Fruit fly (Drosophila melanogaster) whole organism, embryonic: ENCODE results near the gene CG11726.
A peak's percentile ranks its signal among the peaks of the same experiment; 100 is the strongest.

Source experiments
- Adf1 ChIP-seq: fragments of 200-800 bp; sonication (Bioruptor generic); IDR thresholded peaks from 2 replicates; pipeline ENCODE4 v1.3.6; 2022; ENCODE audit warnings: missing biosample characterization, missing genetic modification characterization
- CG11456 ChIP-seq: fragments of 200-800 bp; sonication (Bioruptor generic); IDR thresholded peaks from 3 replicates; pipeline ENCODE4 v1.3.6; 2022; ENCODE audit warnings: missing biosample characterization, missing genetic modification characterization
- CG13296 ChIP-seq: fragments of 200-800 bp; sonication (Bioruptor generic); optimal IDR thresholded peaks from 3 replicates; lab custom pipeline; 2018; ENCODE audit warnings: missing biosample characterization, mild to moderate bottlenecking, missing genetic modification characterization
- CG14014 ChIP-seq: fragments of 200-800 bp; sonication (Bioruptor generic); IDR thresholded peaks from 2 replicates; pipeline ENCODE4 v1.3.6; 2022; ENCODE audit warnings: missing biosample characterization, missing genetic modification characterization
- CG17359 ChIP-seq: fragments of 200-800 bp; sonication (Bioruptor generic); optimal IDR thresholded peaks from 3 replicates; lab custom pipeline; 2018; ENCODE audit warnings: missing biosample characterization, mild to moderate bottlenecking, missing genetic modification characterization, moderate library complexity
- CG30403 ChIP-seq: fragments of 200-800 bp; sonication (Bioruptor generic); optimal IDR thresholded peaks from 3 replicates; lab custom pipeline; 2016; ENCODE audit warnings: missing biosample characterization, missing genetic modification characterization
- CG30431 ChIP-seq: fragments of 200-800 bp; sonication (Bioruptor generic); optimal IDR thresholded peaks from 2 replicates; lab custom pipeline; 2017; ENCODE audit warnings: missing biosample characterization, missing genetic modification characterization
- CG31224 ChIP-seq: fragments of 200-800 bp; sonication (Bioruptor generic); IDR thresholded peaks from 2 replicates; pipeline ENCODE4 v1.3.6; 2022; ENCODE audit warnings: missing biosample characterization, missing genetic modification characterization
- CG32767 ChIP-seq: fragments of 200-800 bp; sonication (Bioruptor generic); IDR thresholded peaks from 2 replicates; pipeline ENCODE4 v1.3.6; 2022; ENCODE audit warnings: missing biosample characterization, missing genetic modification characterization
- CG4282 ChIP-seq: fragments of 200-800 bp; sonication (Bioruptor generic); optimal IDR thresholded peaks from 2 replicates; lab custom pipeline; 2016; ENCODE audit warnings: missing biosample characterization, missing genetic modification characterization
- CG4617 ChIP-seq: fragments of 200-800 bp; sonication (Bioruptor generic); optimal IDR thresholded peaks from 3 replicates; lab custom pipeline; 2016; ENCODE audit warnings: missing biosample characterization, missing genetic modification characterization, borderline replicate concordance
- CG4707 ChIP-seq: fragments of 200-800 bp; sonication (Bioruptor generic); optimal IDR thresholded peaks from 2 replicates; lab custom pipeline; 2018; ENCODE audit warnings: missing biosample characterization, mild to moderate bottlenecking, missing genetic modification characterization, moderate library complexity
- CG4730 ChIP-seq: fragments of 200-800 bp; sonication (Bioruptor generic); IDR thresholded peaks from 2 replicates; pipeline ENCODE4 v1.3.6; 2022; ENCODE audit warnings: missing biosample characterization, missing genetic modification characterization
- CG8089 ChIP-seq: fragments of 200-800 bp; sonication (Bioruptor generic); optimal IDR thresholded peaks from 3 replicates; lab custom pipeline; 2016; ENCODE audit warnings: missing biosample characterization, missing genetic modification characterization
- CG8290 ChIP-seq, 3 experiments: fragments of 200-800 bp; sonication (Bioruptor generic); optimal IDR thresholded peaks; 2 replicates each; lab custom pipeline; 2016 to 2019; ENCODE audit warnings: missing biosample characterization in 3 of 3, missing genetic modification characterization in 3 of 3, mild to moderate bottlenecking in 2 of 3, moderate library complexity in 1 of 3
- CG8359 ChIP-seq: fragments of 200-800 bp; sonication (Bioruptor generic); optimal IDR thresholded peaks from 2 replicates; lab custom pipeline; 2017; ENCODE audit warnings: missing biosample characterization, mild to moderate bottlenecking, missing genetic modification characterization, borderline replicate concordance
- CG8478 ChIP-seq: fragments of >200 bp; optimal IDR thresholded peaks from 2 replicates; lab custom pipeline; 2018
- CG8944 ChIP-seq: fragments of 200-800 bp; sonication (Bioruptor generic); optimal IDR thresholded peaks from 3 replicates; lab custom pipeline; 2016; ENCODE audit warnings: missing biosample characterization, missing genetic modification characterization
- CG9932 ChIP-seq: fragments of 200-800 bp; sonication (Bioruptor generic); IDR thresholded peaks from 2 replicates; pipeline ENCODE4 v1.3.6; 2022; ENCODE audit warnings: missing biosample characterization, missing genetic modification characterization
- Chrac-16 ChIP-seq: fragments of 200-800 bp; sonication (Bioruptor generic); optimal IDR thresholded peaks from 3 replicates; lab custom pipeline; 2016; ENCODE audit warnings: missing biosample characterization, missing genetic modification characterization
- Dbx ChIP-seq: fragments of 200-800 bp; sonication (Bioruptor generic); IDR thresholded peaks from 3 replicates; pipeline ENCODE4 v1.3.6; 2022; ENCODE audit warnings: missing biosample characterization, missing genetic modification characterization
- E2f2 ChIP-seq: fragments of 200-800 bp; sonication (Bioruptor generic); IDR thresholded peaks from 2 replicates; pipeline ENCODE4 v1.3.6; 2022; ENCODE audit warnings: missing biosample characterization, missing genetic modification characterization
- Hr51 ChIP-seq, 2 experiments: fragments of 200-800 bp; sonication (Bioruptor generic); optimal IDR thresholded peaks; 2 replicates in 1 of 2; 3 replicates in 1 of 2; lab custom pipeline; 2016 to 2018; ENCODE audit warnings: missing biosample characterization in 2 of 2, missing genetic modification characterization in 2 of 2, mild to moderate bottlenecking in 1 of 2, moderate library complexity in 1 of 2
- Lhr ChIP-seq: fragments of 200-800 bp; sonication (Bioruptor generic); optimal IDR thresholded peaks from 3 replicates; lab custom pipeline; 2017; ENCODE audit warnings: mild to moderate bottlenecking, missing biosample characterization, missing genetic modification reagents, missing genetic modification characterization
- Lim3 ChIP-seq: fragments of 200-800 bp; sonication (Bioruptor generic); IDR thresholded peaks from 2 replicates; pipeline ENCODE4 v1.3.6; 2022; ENCODE audit warnings: missing biosample characterization, missing genetic modification characterization
- Mes4 ChIP-seq: fragments of 200-800 bp; sonication (Bioruptor generic); optimal IDR thresholded peaks from 2 replicates; lab custom pipeline; 2016; ENCODE audit warnings: missing biosample characterization, missing genetic modification characterization
- Nf-YB ChIP-seq: fragments of 200-800 bp; sonication (Bioruptor generic); optimal IDR thresholded peaks from 3 replicates; lab custom pipeline; 2019; ENCODE audit warnings: missing biosample characterization, mild to moderate bottlenecking, missing genetic modification characterization, moderate library complexity
- Side ChIP-seq: fragments of 200-800 bp; sonication (Bioruptor generic); optimal IDR thresholded peaks from 2 replicates; lab custom pipeline; 2016; ENCODE audit warnings: missing biosample characterization, missing genetic modification characterization
- Sox100B ChIP-seq: fragments of 200-800 bp; sonication (Bioruptor generic); optimal IDR thresholded peaks from 3 replicates; lab custom pipeline; 2018; ENCODE audit warnings: missing biosample characterization, mild to moderate bottlenecking, missing genetic modification characterization
- Sry-β ChIP-seq: fragments of 200-800 bp; sonication (Bioruptor generic); optimal IDR thresholded peaks from 2 replicates; lab custom pipeline; 2018; ENCODE audit warnings: missing biosample characterization, mild to moderate bottlenecking, missing genetic modification characterization, moderate library complexity
- Ssrp ChIP-seq: fragments of 200-800 bp; sonication (Bioruptor generic); optimal IDR thresholded peaks from 2 replicates; lab custom pipeline; 2018; ENCODE audit warnings: missing biosample characterization, mild to moderate bottlenecking, missing genetic modification characterization, moderate library complexity
- Trl ChIP-seq, 3 experiments: fragments of >200 bp in 2 of 3; fragments of 200-800 bp in 1 of 3; sonication (Bioruptor generic) in 1 of 3; optimal IDR thresholded peaks; 2 replicates in 1 of 3; 3 replicates in 2 of 3; lab custom pipeline; 2016 to 2017; ENCODE audit warnings: missing biosample characterization in 1 of 3, missing genetic modification characterization in 1 of 3
- aop ChIP-seq: fragments of 200-800 bp; sonication (Bioruptor generic); IDR thresholded peaks from 2 replicates; pipeline ENCODE4 v1.3.6; 2022; ENCODE audit warnings: missing biosample characterization, missing genetic modification characterization
- ap ChIP-seq: fragments of 200-800 bp; sonication (Bioruptor generic); IDR thresholded peaks from 2 replicates; pipeline ENCODE4 v1.3.6; 2022; ENCODE audit warnings: missing biosample characterization, missing genetic modification characterization
- ash1 ChIP-seq: fragments of 200-800 bp; sonication (Bioruptor generic); optimal IDR thresholded peaks from 2 replicates; lab custom pipeline; 2018; ENCODE audit warnings: missing biosample characterization, mild to moderate bottlenecking, missing genetic modification characterization
- cg ChIP-seq: fragments of 200-800 bp; sonication (Bioruptor generic); optimal IDR thresholded peaks from 3 replicates; lab custom pipeline; 2019; ENCODE audit warnings: missing biosample characterization, mild to moderate bottlenecking, missing genetic modification characterization, moderate library complexity
- cwo ChIP-seq: fragments of 200-800 bp; sonication (Bioruptor generic); optimal IDR thresholded peaks from 3 replicates; lab custom pipeline; 2017; ENCODE audit warnings: missing biosample characterization, missing genetic modification characterization, mild to moderate bottlenecking, moderate library complexity, missing genetic modification reagents
- gt ChIP-seq: fragments of 200-800 bp; sonication (Bioruptor generic); IDR thresholded peaks from 2 replicates; pipeline ENCODE4 v1.3.6; 2022; ENCODE audit warnings: missing biosample characterization, missing genetic modification characterization
- hbn ChIP-seq: fragments of 200-800 bp; sonication (Bioruptor generic); IDR thresholded peaks from 2 replicates; pipeline ENCODE4 v1.3.6; 2022; ENCODE audit warnings: missing biosample characterization, missing genetic modification characterization; ENCODE audit not compliant: partially characterized antibody
- kni ChIP-seq: fragments of 200-800 bp; sonication (Bioruptor generic); optimal IDR thresholded peaks from 3 replicates; lab custom pipeline; 2017; ENCODE audit warnings: mild to moderate bottlenecking, missing biosample characterization, missing genetic modification reagents, missing genetic modification characterization
- luna ChIP-seq: fragments of 200-800 bp; sonication (Bioruptor generic); optimal IDR thresholded peaks from 2 replicates; lab custom pipeline; 2016; ENCODE audit warnings: missing biosample characterization, missing genetic modification characterization
- otp ChIP-seq: fragments of 200-800 bp; sonication (Bioruptor generic); IDR thresholded peaks from 3 replicates; pipeline ENCODE4, ENCODE4 v1.3.6; 2022; ENCODE audit warnings: missing biosample characterization, missing genetic modification characterization
- prd ChIP-seq, 3 experiments: fragments of >200 bp in 2 of 3; fragments of 200-800 bp in 1 of 3; sonication (Bioruptor generic) in 1 of 3; optimal IDR thresholded peaks in 2 of 3; IDR thresholded peaks in 1 of 3; 2 replicates in 2 of 3; 3 replicates in 1 of 3; pipeline versions ENCODE4 v1.3.6 to Lab custom; 2017 to 2022; ENCODE audit warnings: missing biosample characterization in 1 of 3, missing genetic modification characterization in 1 of 3
- sens ChIP-seq: fragments of 200-800 bp; sonication (Bioruptor generic); peaks from one replicate; lab custom pipeline; 2016; ENCODE audit warnings: missing biosample characterization, missing genetic modification characterization
- sna ChIP-seq: fragments of 200-800 bp; sonication (Bioruptor generic); IDR thresholded peaks from 2 replicates; pipeline ENCODE4 v1.3.6; 2022; ENCODE audit warnings: missing biosample characterization, missing genetic modification characterization; ENCODE audit not compliant: partially characterized antibody
- sob ChIP-seq: fragments of 200-800 bp; sonication (Bioruptor generic); IDR thresholded peaks from 2 replicates; pipeline ENCODE4 v1.3.6; 2022; ENCODE audit warnings: missing biosample characterization, missing genetic modification characterization
- sr ChIP-seq: fragments of 200-800 bp; sonication (Bioruptor generic); IDR thresholded peaks from 3 replicates; pipeline ENCODE4 v1.3.6; 2022; ENCODE audit warnings: missing biosample characterization, missing genetic modification characterization
- tgo ChIP-seq: fragments of 200-800 bp; sonication (Bioruptor generic); IDR thresholded peaks from 3 replicates; pipeline ENCODE4 v1.3.6; 2022; ENCODE audit warnings: missing biosample characterization, missing genetic modification characterization
- tup ChIP-seq: fragments of 200-800 bp; sonication (Bioruptor generic); optimal IDR thresholded peaks from 2 replicates; lab custom pipeline; 2016; ENCODE audit warnings: missing biosample characterization, mild to moderate bottlenecking, missing genetic modification characterization, moderate library complexity

Gene CG11726

DNA sequence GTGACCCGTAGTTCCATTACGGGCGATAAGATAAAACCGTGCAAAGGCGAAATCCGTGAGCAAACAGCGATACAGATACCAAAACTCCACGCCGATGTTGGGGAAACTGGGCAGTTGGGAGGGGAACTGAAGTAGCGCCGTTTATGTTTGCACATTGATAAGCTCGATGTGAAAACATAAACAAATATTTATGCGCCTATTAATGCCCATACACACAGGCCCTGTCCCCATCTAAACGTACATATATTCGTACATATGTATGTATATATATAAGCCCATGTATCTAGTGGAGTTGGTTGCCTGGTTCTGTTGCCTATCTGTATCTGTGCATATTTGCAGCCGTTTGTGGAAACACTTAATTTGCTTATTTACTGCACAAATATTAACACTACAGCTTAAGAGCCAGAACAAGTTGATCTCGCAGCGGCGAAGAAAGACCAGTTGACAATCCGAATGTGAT lies 40.2 kb upstream of the CG11726 start (continued):
- TF ChIP-seq Trl (optimal IDR thresholded peaks at IDR 0.05; lab: Kevin White, UChicago) (no peak), Trl (GFP tag; optimal IDR thresholded peaks at IDR 0.05; lab: Kevin White, UChicago) (peak; percentile 50), tup (GFP tag; lab: Kevin White, UChicago) (peak; percentile 50), Side (GFP tag; lab: Kevin White, UChicago) (peak; percentile 75), CG31224 (GFP tag; lab: Robert Waterston, UW) (peak; percentile 32; the same call in 1 of the 2 replicates), Mes4 (GFP tag; lab: Kevin White, UChicago) (peak; percentile 52), Dbx (GFP tag; lab: Robert Waterston, UW) (0 out of 3 replicates have a peak, but pooled peaks have one; percentile 50), hbn (GFP tag; lab: Robert Waterston, UW) (no peak), ap (GFP tag; lab: Robert Waterston, UW) (no peak), CG8944 (peak; percentile 3), CG4707 (peak; percentile 72), sr (GFP tag; lab: Robert Waterston, UW) (peak; percentile 49; the same call in 1 of the 3 replicates), Chrac-16 (no peak), CG4730 (GFP tag; lab: Robert Waterston, UW) (peak; percentile 30; the same call in 1 of the 2 replicates), Sox100B (GFP tag; lab: Kevin White, UChicago) (peak; percentile 86), kni (GFP tag; lab: Kevin White, UChicago) (peak; percentile 81), otp (GFP tag; lab: Robert Waterston, UW) (peak; percentile 80), Hr51 (GFP tag; optimal IDR thresholded peaks at IDR 0.05; lab: Kevin White, UChicago) (peak; percentile 60 to 66), CG4282 (GFP tag; lab: Kevin White, UChicago) (no peak), CG8290 (GFP tag; optimal IDR thresholded peaks at IDR 0.05; lab: Kevin White, UChicago) (peak; percentile 31), CG8290 (tag; optimal IDR thresholded peaks at IDR 0.05; lab: Kevin White, UChicago) (peak; percentile 79 to 88), gt (no peak), prd (optimal IDR thresholded peaks at IDR 0.05; lab: Kevin White, UChicago) (no peak), prd (GFP tag; IDR thresholded peaks at IDR 0.05; lab: Robert Waterston, UW) (peak; percentile 43; the same call in 2 of the 3 replicates), Lhr (GFP tag; lab: Kevin White, UChicago) (peak; percentile 65), CG30431 (GFP tag; lab: Kevin White, UChicago) (peak; percentile 10), CG13296 (peak; percentile 86), sob (GFP tag; lab: Robert Waterston, UW) (peak; percentile 80), CG11456 (GFP tag; lab: Robert Waterston, UW) (no peak), ash1 (GFP tag; lab: Kevin White, UChicago) (no peak), Sry-β (GFP tag; lab: Kevin White, UChicago) (peak; percentile 57), CG14014 (GFP tag; lab: Robert Waterston, UW) (peak; percentile 50; the same call in 1 of the 2 replicates), CG17359 (tag; lab: Kevin White, UChicago) (peak; percentile 80), CG8359 (peak; percentile 76), cg (GFP tag; lab: Kevin White, UChicago) (peak; percentile 21), CG32767 (GFP tag; lab: Robert Waterston, UW) (peak; percentile 63), Ssrp (tag; lab: Kevin White, UChicago) (no peak), Nf-YB (peak; percentile 42), sna (GFP tag; lab: Robert Waterston, UW) (no peak), tgo (GFP tag; lab: Robert Waterston, UW) (peak; percentile 39; the same call in 1 of the 3 replicates), CG8478 (lab: Kevin White, UChicago) (no peak), CG4617 (GFP tag; lab: Kevin White, UChicago) (peak; percentile 33), CG30403 (GFP tag; lab: Kevin White, UChicago) (peak; percentile 28), luna (GFP tag; lab: Kevin White, UChicago) (peak; percentile 32), aop (GFP tag; lab: Robert Waterston, UW) (no peak), CG8089 (GFP tag; lab: Kevin White, UChicago) (peak; percentile 59), Lim3 (GFP tag; lab: Robert Waterston, UW) (no peak), cwo (GFP tag; lab: Kevin White, UChicago) (peak; percentile 62), Adf1 (GFP tag; lab: Robert Waterston, UW) (peak; percentile 24; the same call in 1 of the 2 replicates), sens (GFP tag; lab: Kevin White, UChicago) (peak; percentile 95), E2f2 (GFP tag; lab: Robert Waterston, UW) (no peak), CG9932 (GFP tag; lab: Robert Waterston, UW) (0 out of 2 replicates have a peak, but pooled peaks have one; percentile 8)
